Worm (Caenorhabditis elegans) whole organism, young adult: Measurements from ENCODE around the gene oga-1.

Experiments
- B0336.3 ChIP-seq: fragments of 200-800 bp; sonication (Bioruptor generic); IDR thresholded peaks from 2 replicates; pipeline ENCODE4 v1.3.6; 2022; ENCODE audit warnings: missing genetic modification characterization, missing compliant biosample characterization
- C06A6.2 ChIP-seq: fragments of 200-800 bp; sonication (Bioruptor generic); conservative IDR thresholded peaks from 2 replicates; pipeline ENCODE4 v1.3.6; 2022; ENCODE audit warnings: missing genetic modification characterization, missing compliant biosample characterization
- F37B4.10 ChIP-seq: fragments of 200-800 bp; sonication (Bioruptor generic); IDR thresholded peaks from 2 replicates; pipeline ENCODE4 v1.3.6; 2022; ENCODE audit warnings: missing genetic modification characterization, missing compliant biosample characterization
- F49E8.2 ChIP-seq: sonication (generic microtip); optimal IDR thresholded peaks from 3 replicates; lab custom pipeline; 2017; ENCODE audit warnings: missing genetic modification characterization, mild to moderate bottlenecking, missing compliant biosample characterization, antibody characterized with exemption, moderate library complexity; ENCODE audit not compliant: insufficient read depth
- F52B5.7 ChIP-seq: sonication (generic microtip); optimal IDR thresholded peaks from 2 replicates; lab custom pipeline; 2016; ENCODE audit warnings: mild to moderate bottlenecking, missing genetic modification characterization, missing compliant biosample characterization
- F57A8.1 ChIP-seq: fragments of 200-800 bp; sonication (Bioruptor generic); optimal IDR thresholded peaks from 2 replicates; lab custom pipeline; 2018; ENCODE audit warnings: mild to moderate bottlenecking, missing genetic modification characterization, moderate library complexity, missing compliant biosample characterization
- T07F8.4 ChIP-seq: sonication (generic microtip); optimal IDR thresholded peaks from 2 replicates; lab custom pipeline; 2016; ENCODE audit warnings: mild to moderate bottlenecking, missing genetic modification characterization, moderate library complexity, missing compliant biosample characterization
- Y67H2A.10 ChIP-seq: fragments of 200-800 bp; sonication (Bioruptor generic); conservative IDR thresholded peaks from 2 replicates; pipeline ENCODE4 v1.3.6; 2022; ENCODE audit warnings: missing genetic modification reagents, missing genetic modification characterization, missing compliant biosample characterization
- Y79H2A.3 ChIP-seq: fragments of 200-800 bp; sonication (Bioruptor generic); conservative IDR thresholded peaks from 2 replicates; pipeline ENCODE4 v1.3.6; 2022; ENCODE audit warnings: missing genetic modification reagents, missing genetic modification characterization, missing compliant biosample characterization
- Y95B8A.8 ChIP-seq: fragments of 200-800 bp; sonication (Bioruptor generic); IDR thresholded peaks from 2 replicates; pipeline ENCODE4 v1.3.6; 2022; ENCODE audit warnings: missing genetic modification reagents, missing genetic modification characterization, missing compliant biosample characterization
- akir-1 ChIP-seq: fragments of 200-800 bp; sonication (Bioruptor generic); optimal IDR thresholded peaks from 2 replicates; lab custom pipeline; 2018; ENCODE audit warnings: mild to moderate bottlenecking, missing genetic modification characterization, moderate library complexity, missing compliant biosample characterization
- ama-1 ChIP-seq, 3 experiments: fragments of 150-350 bp in 1 of 3; sonication (generic microtip) in 2 of 3; optimal IDR thresholded peaks; 2 replicates each; lab custom pipeline; 2014 to 2018; ENCODE audit warnings: missing biosample characterization in 2 of 3, missing genetic modification characterization in 2 of 3, missing genetic modification reagents in 2 of 3
- aptf-3 ChIP-seq: fragments of 200-800 bp; sonication (Bioruptor generic); IDR thresholded peaks from 2 replicates; pipeline ENCODE4 v1.3.6; 2022; ENCODE audit warnings: missing genetic modification characterization, missing compliant biosample characterization
- attf-6 ChIP-seq: fragments of 200-800 bp; sonication (Bioruptor generic); IDR thresholded peaks from 2 replicates; pipeline ENCODE4 v1.3.6; 2022; ENCODE audit warnings: missing genetic modification reagents, missing genetic modification characterization, missing compliant biosample characterization
- ccch-3 ChIP-seq: fragments of 200-800 bp; sonication (Bioruptor generic); optimal IDR thresholded peaks from 2 replicates; lab custom pipeline; 2018; ENCODE audit warnings: mild to moderate bottlenecking, missing genetic modification characterization, missing compliant biosample characterization
- ceh-40 ChIP-seq: fragments of 200-800 bp; sonication (Bioruptor generic); IDR thresholded peaks from 2 replicates; pipeline ENCODE4 v1.3.6; 2022; ENCODE audit warnings: missing genetic modification characterization, missing compliant biosample characterization
- ceh-91 ChIP-seq: fragments of 200-800 bp; sonication (Bioruptor generic); IDR thresholded peaks from 2 replicates; pipeline ENCODE4 v1.3.6; 2022; ENCODE audit warnings: missing genetic modification reagents, missing genetic modification characterization, missing compliant biosample characterization
- die-1 ChIP-seq: sonication (generic microtip); optimal IDR thresholded peaks from 2 replicates; lab custom pipeline; 2016; ENCODE audit warnings: missing genotype, mild to moderate bottlenecking, missing genetic modification characterization, missing compliant biosample characterization
- efl-1 ChIP-seq: fragments of 150-350 bp; optimal IDR thresholded peaks from 2 replicates; lab custom pipeline; 2014; ENCODE audit warnings: missing biosample characterization, missing genetic modification reagents, missing genetic modification characterization
- egl-18 ChIP-seq: fragments of 200-800 bp; sonication (Bioruptor generic); IDR thresholded peaks from 2 replicates; pipeline ENCODE4 v1.3.6; 2022; ENCODE audit warnings: missing genetic modification reagents, missing genetic modification characterization, missing compliant biosample characterization
- egrh-3 ChIP-seq: fragments of 200-800 bp; sonication (Bioruptor generic); IDR thresholded peaks from 2 replicates; pipeline ENCODE4 v1.3.6; 2022; ENCODE audit warnings: missing genetic modification reagents, missing genetic modification characterization, missing compliant biosample characterization
- ekl-4 ChIP-seq: fragments of 200-800 bp; sonication (Bioruptor generic); IDR thresholded peaks from 2 replicates; pipeline ENCODE4 v1.3.6; 2022; ENCODE audit warnings: missing genetic modification reagents, missing genetic modification characterization, missing compliant biosample characterization
- ets-4 ChIP-seq: fragments of 200-800 bp; sonication (Bioruptor generic); optimal IDR thresholded peaks from 2 replicates; lab custom pipeline; 2018; ENCODE audit warnings: mild to moderate bottlenecking, missing genetic modification characterization, missing compliant biosample characterization
- him-1 ChIP-seq: sonication (generic microtip); optimal IDR thresholded peaks from 2 replicates; lab custom pipeline; 2016; ENCODE audit warnings: missing genotype, missing genetic modification reagents, missing genetic modification characterization, missing compliant biosample characterization
- hrde-1 ChIP-seq: sonication (generic microtip); optimal IDR thresholded peaks from 2 replicates; lab custom pipeline; 2016; ENCODE audit warnings: missing genetic modification characterization, mild to moderate bottlenecking, missing compliant biosample characterization, moderate library complexity, missing genotype, missing genetic modification reagents, borderline replicate concordance
- hsf-1 ChIP-seq: fragments of 200-800 bp; sonication (Bioruptor generic); IDR thresholded peaks from 2 replicates; pipeline ENCODE4 v1.3.6; 2022; ENCODE audit warnings: missing genetic modification reagents, missing genetic modification characterization, missing compliant biosample characterization
- let-526 ChIP-seq: fragments of 200-800 bp; sonication (Bioruptor generic); IDR thresholded peaks from 2 replicates; pipeline ENCODE4 v1.3.6; 2022; ENCODE audit warnings: missing genetic modification reagents, missing genetic modification characterization, missing compliant biosample characterization
- let-607 ChIP-seq, 2 experiments: fragments of 200-800 bp in 1 of 2; sonication (Bioruptor generic) in 1 of 2; sonication (generic microtip) in 1 of 2; optimal IDR thresholded peaks; 2 replicates each; lab custom pipeline; 2016 to 2018; ENCODE audit warnings: mild to moderate bottlenecking in 2 of 2, missing compliant biosample characterization in 2 of 2, missing genetic modification characterization in 2 of 2, moderate library complexity in 2 of 2, missing genotype in 1 of 2
- lin-35 ChIP-seq, 3 experiments: fragments of 150-350 bp in 2 of 3; sonication (generic microtip) in 1 of 3; optimal IDR thresholded peaks; 2 replicates each; lab custom pipeline; 2014 to 2018; ENCODE audit warnings: missing biosample characterization in 3 of 3, missing genetic modification characterization in 3 of 3, missing genetic modification reagents in 3 of 3
- lir-1 ChIP-seq: fragments of 200-800 bp; sonication (Bioruptor generic); conservative IDR thresholded peaks from 2 replicates; pipeline ENCODE4 v1.3.6; 2022; ENCODE audit warnings: missing genetic modification reagents, missing genetic modification characterization, missing compliant biosample characterization
- lsy-27 ChIP-seq: sonication (generic microtip); optimal IDR thresholded peaks from 2 replicates; lab custom pipeline; 2017; ENCODE audit warnings: missing genetic modification characterization, mild to moderate bottlenecking, missing compliant biosample characterization, antibody characterized with exemption, missing genotype, borderline replicate concordance; ENCODE audit not compliant: insufficient read depth
- madf-10 ChIP-seq: sonication (generic microtip); optimal IDR thresholded peaks from 2 replicates; lab custom pipeline; 2016; ENCODE audit warnings: mild to moderate bottlenecking, missing genetic modification characterization, missing compliant biosample characterization
- nfya-2 ChIP-seq: fragments of 200-800 bp; sonication (Bioruptor generic); IDR thresholded peaks from 2 replicates; pipeline ENCODE4 v1.3.6; 2022; ENCODE audit warnings: missing genetic modification reagents, missing genetic modification characterization, missing compliant biosample characterization
- nfyb-1 ChIP-seq: fragments of 200-800 bp; sonication (Bioruptor generic); IDR thresholded peaks from 2 replicates; pipeline ENCODE4 v1.3.6; 2022; ENCODE audit warnings: missing genetic modification reagents, missing genetic modification characterization, missing compliant biosample characterization
- nhr-80 ChIP-seq: sonication (generic microtip); optimal IDR thresholded peaks from 2 replicates; lab custom pipeline; 2016; ENCODE audit warnings: missing genetic modification characterization, missing compliant biosample characterization
- nhr-90 ChIP-seq: sonication (generic microtip); optimal IDR thresholded peaks from 2 replicates; lab custom pipeline; 2016; ENCODE audit warnings: missing genotype, mild to moderate bottlenecking, missing genetic modification characterization, missing compliant biosample characterization
- pbrm-1 ChIP-seq: fragments of 200-800 bp; sonication (Bioruptor generic); IDR thresholded peaks from 2 replicates; pipeline ENCODE4 v1.3.6; 2022; ENCODE audit warnings: missing genetic modification reagents, missing genetic modification characterization, missing compliant biosample characterization
- rcor-1 ChIP-seq: fragments of 200-800 bp; sonication (Bioruptor generic); IDR thresholded peaks from 2 replicates; pipeline ENCODE4 v1.3.6; 2022; ENCODE audit warnings: missing genetic modification reagents, missing genetic modification characterization, missing compliant biosample characterization
- repo-1 ChIP-seq: sonication (generic microtip); optimal IDR thresholded peaks from 2 replicates; lab custom pipeline; 2017; ENCODE audit warnings: mild to moderate bottlenecking, missing genetic modification characterization, missing compliant biosample characterization
- rpc-1 ChIP-seq, 2 experiments: fragments of 150-350 bp in 1 of 2; sonication (generic microtip) in 1 of 2; optimal IDR thresholded peaks; 2 replicates each; lab custom pipeline; 2014 to 2018; ENCODE audit warnings: missing biosample characterization in 1 of 2, missing genetic modification characterization in 1 of 2, missing genetic modification reagents in 1 of 2, missing genotype in 1 of 2
- sdz-38 ChIP-seq: sonication (generic microtip); optimal IDR thresholded peaks from 2 replicates; lab custom pipeline; 2016; ENCODE audit warnings: missing genotype, missing genetic modification characterization, missing compliant biosample characterization
- somi-1 ChIP-seq: fragments of 200-800 bp; sonication (Bioruptor generic); optimal IDR thresholded peaks from 2 replicates; lab custom pipeline; 2018; ENCODE audit warnings: mild to moderate bottlenecking, missing genetic modification characterization, missing compliant biosample characterization
- tbx-9 ChIP-seq: sonication (generic microtip); optimal IDR thresholded peaks from 2 replicates; lab custom pipeline; 2016; ENCODE audit warnings: borderline replicate concordance, missing genetic modification characterization, inconsistent platforms, missing compliant biosample characterization
- xnd-1 ChIP-seq: sonication (generic microtip); optimal IDR thresholded peaks from 2 replicates; lab custom pipeline; 2016; ENCODE audit warnings: missing genotype, missing genetic modification reagents, missing genetic modification characterization, missing compliant biosample characterization
- ztf-25 ChIP-seq: fragments of 200-800 bp; sonication (Bioruptor generic); IDR thresholded peaks from 2 replicates; pipeline ENCODE4 v1.3.6; 2022; ENCODE audit warnings: missing genetic modification reagents, missing genetic modification characterization, missing compliant biosample characterization
- ztf-28 ChIP-seq: fragments of 200-800 bp; sonication (Bioruptor generic); IDR thresholded peaks from 2 replicates; pipeline ENCODE4 v1.3.6; 2022; ENCODE audit warnings: missing genetic modification reagents, missing genetic modification characterization, missing compliant biosample characterization
- ztf-3 ChIP-seq: fragments of 200-800 bp; sonication (Bioruptor generic); optimal IDR thresholded peaks from 2 replicates; lab custom pipeline; 2018; ENCODE audit warnings: mild to moderate bottlenecking, missing genetic modification characterization, missing compliant biosample characterization

The oga-1 gene

DNA sequence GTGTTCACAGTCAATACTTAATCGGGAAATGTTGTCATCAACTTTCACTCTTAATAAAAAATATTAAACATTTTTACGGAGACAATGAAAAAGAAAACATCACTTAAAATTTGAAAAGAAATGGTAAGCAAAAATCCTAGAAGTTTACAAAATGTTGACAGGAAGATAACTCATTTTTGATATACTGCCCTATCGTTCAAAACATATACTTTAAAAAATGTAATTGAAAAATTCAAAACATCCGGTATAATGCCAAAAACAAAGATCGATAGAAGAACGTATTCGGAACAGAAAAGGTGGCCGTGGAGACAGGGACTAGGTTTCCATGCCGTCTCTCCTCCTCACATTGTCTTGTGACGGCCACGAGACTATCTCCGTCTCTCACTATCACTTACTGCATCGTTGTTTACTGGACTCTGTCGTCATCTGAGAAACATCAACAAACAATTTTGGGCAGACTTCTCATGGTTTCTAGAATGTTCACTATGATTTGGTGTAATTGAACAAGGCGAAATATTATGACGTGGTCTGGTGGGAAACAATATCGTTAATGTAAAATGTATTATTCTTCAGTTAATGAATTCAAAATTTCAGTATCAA lies at the start of gene oga-1:
oga-1 (minus strand) TSS at position 51 of the 600 bp plus-strand sequence.
- TF ChIP-seq ekl-4 (GFP tag; lab: Robert Waterston, UW) (peak; percentile 63), nhr-80 (tag; lab: Kevin White, UChicago) (peak; percentile 86), rcor-1 (GFP tag; lab: Robert Waterston, UW) (0 out of 2 replicates have a peak, but pooled peaks have one; percentile 11), T07F8.4 (tag; lab: Kevin White, UChicago) (no peak), nfyb-1 (GFP tag; lab: Robert Waterston, UW) (peak; percentile 75; the same call in 1 of the 2 replicates), F37B4.10 (GFP tag; lab: Robert Waterston, UW) (no peak), hsf-1 (GFP tag; lab: Robert Waterston, UW) (peak; percentile 86), lsy-27 (tag; lab: Kevin White, UChicago) (no peak), ztf-28 (GFP tag; lab: Robert Waterston, UW) (no peak), ccch-3 (GFP tag; lab: Kevin White, UChicago) (no peak), attf-6 (GFP tag; lab: Robert Waterston, UW) (no peak), die-1 (tag; lab: Kevin White, UChicago) (no peak), repo-1 (tag; lab: Kevin White, UChicago) (no peak), ets-4 (GFP tag; lab: Kevin White, UChicago) (peak; percentile 48), madf-10 (tag; lab: Kevin White, UChicago) (peak; percentile 29), let-526 (GFP tag; lab: Robert Waterston, UW) (peak; percentile 54; the same call in 1 of the 2 replicates), hrde-1 (tag; lab: Kevin White, UChicago) (no peak), let-607 (tag; optimal IDR thresholded peaks at IDR 0.05; lab: Kevin White, UChicago) (peak in 1 of 2 experiments; percentile 17), Y67H2A.10 (peak; percentile 57; the same call in 1 of the 2 replicates), nhr-90 (tag; lab: Kevin White, UChicago) (no peak), pbrm-1 (GFP tag; lab: Robert Waterston, UW) (peak; percentile 67; the same call in 1 of the 2 replicates), xnd-1 (no peak), sdz-38 (tag; lab: Kevin White, UChicago) (no peak), akir-1 (GFP tag; lab: Kevin White, UChicago) (no peak), rpc-1 (optimal IDR thresholded peaks at IDR 0.05; lab: Kevin White, UChicago) (peak; percentile 19), rpc-1 (tag; optimal IDR thresholded peaks at IDR 0.05; lab: Kevin White, UChicago) (no peak), nfya-2 (GFP tag; lab: Robert Waterston, UW) (no peak), C06A6.2 (GFP tag; lab: Robert Waterston, UW) (no peak), tbx-9 (tag; lab: Kevin White, UChicago) (no peak), ama-1 (optimal IDR thresholded peaks at IDR 0.05; lab: Kevin White, UChicago) (no peak), ama-1 (GFP tag; optimal IDR thresholded peaks at IDR 0.05; lab: Kevin White, UChicago) (no peak), ztf-3 (GFP tag; lab: Kevin White, UChicago) (no peak), F49E8.2 (tag; lab: Kevin White, UChicago) (no peak), F57A8.1 (GFP tag; lab: Kevin White, UChicago) (no peak), egrh-3 (GFP tag; lab: Robert Waterston, UW) (peak; percentile 17; the same call in 1 of the 2 replicates), somi-1 (GFP tag; lab: Kevin White, UChicago) (peak; percentile 68), ceh-40 (GFP tag; lab: Robert Waterston, UW) (no peak), aptf-3 (GFP tag; lab: Robert Waterston, UW) (no peak), B0336.3 (no peak), F52B5.7 (no peak), lin-35 (GFP tag; optimal IDR thresholded peaks at IDR 0.05; lab: Kevin White, UChicago) (no peak), efl-1 (GFP tag; lab: Kevin White, UChicago) (no peak), egl-18 (GFP tag; lab: Robert Waterston, UW) (no peak), Y95B8A.8 (GFP tag; lab: Robert Waterston, UW) (no peak), ztf-25 (no peak), him-1 (tag; lab: Kevin White, UChicago) (no peak), Y79H2A.3 (GFP tag; lab: Robert Waterston, UW) (no peak), ceh-91 (GFP tag; lab: Robert Waterston, UW) (no peak), lir-1 (GFP tag; lab: Robert Waterston, UW) (0 out of 2 replicates have a peak, but pooled peaks have one; percentile 32)
